Worm (Caenorhabditis elegans) whole organism, L2 larva: ENCODE measurements around the gene F52C6.2.

Experiments
- R02D3.7 ChIP-seq: fragments of 150-350 bp; optimal IDR thresholded peaks from 2 replicates; lab custom pipeline; 2014; ENCODE audit warnings: missing biosample characterization, missing genetic modification characterization
- ZK546.5 ChIP-seq: sonication (generic microtip); optimal IDR thresholded peaks from 2 replicates; lab custom pipeline; 2017; ENCODE audit warnings: missing biosample characterization, missing genetic modification characterization
- snpc-4 ChIP-seq: fragments of 150-350 bp; optimal IDR thresholded peaks from 2 replicates; lab custom pipeline; 2014; ENCODE audit warnings: missing biosample characterization, missing genetic modification characterization

- TF ChIP-seq snpc-4 (no peak), R02D3.7 (tag; lab: Kevin White, UChicago) (no peak), ZK546.5 (tag; lab: Kevin White, UChicago) (no peak)
Measured at ce11 chrII:1921018-1921417, 5.2 kb upstream of the F52C6.2 start, which contains the start of gene bath-7.
